Worm (Caenorhabditis elegans): ENCODE data around the gene tbx-31.
"Not testable (repeated sequence)": the region's sequence is repeated elsewhere in the genome, so short reads cannot be mapped to it uniquely, and the experiment has no call there.

The tbx-31 gene

ce11 chrX:1696879-1697278, 22.9 kb upstream of the tbx-31 start, which contains the start of gene C36C9.4:
Gene C36C9.4, minus strand, starts transcription at chrX:1696979.
- TF ChIP-seq zfp-2 (tag; optimal IDR thresholded peaks at IDR 0.05); ceh-20 (GFP tag; IDR thresholded peaks at IDR 0.05); ztf-7 (tag; optimal IDR thresholded peaks at IDR 0.05): not testable (repeated sequence)

ce11 chrX:1690894-1691293, 16.9 kb upstream of the tbx-31 start, which contains the start of gene C36C9.6:
Gene C36C9.6, minus strand, starts transcription at chrX:1690994.
- TF ChIP-seq ztf-11 (tag; optimal IDR thresholded peaks at IDR 0.05); ctbp-1 (GFP tag; IDR thresholded peaks at IDR 0.05); mxl-2 (GFP tag; conservative IDR thresholded peaks at IDR 0.05): not testable (repeated sequence)

- not testable (repeated sequence) for TF ChIP-seq T26A8.4 (GFP tag; IDR thresholded peaks at IDR 0.05); Y75B8A.6 (GFP tag; IDR thresholded peaks at IDR 0.05); attf-4 (tag; optimal IDR thresholded peaks at IDR 0.05)
Measured at ce11 chrX:1689996-1690395, 16.0 kb upstream of the tbx-31 start, which contains the start of gene C36C9.12. Gene C36C9.12, minus strand, starts transcription at chrX:1690096.

ce11 chrX:1687079-1687478, 13.1 kb upstream of the tbx-31 start, which contains the start of gene C36C9.11:
Gene C36C9.11, plus strand, starts transcription at chrX:1687379.
- TF ChIP-seq F10B5.3 (tag; optimal IDR thresholded peaks at IDR 0.05); fkh-10 (GFP tag; optimal IDR thresholded peaks at IDR 0.05); vab-7 (GFP tag; IDR thresholded peaks at IDR 0.05): not testable (repeated sequence)

- TF ChIP-seq aha-1 (tag) (peak; percentile 44), duxl-1 (tag; optimal IDR thresholded peaks at IDR 0.05; ENCODE audit: poor library complexity) (peak; percentile 98), madf-5 (GFP tag; IDR thresholded peaks at IDR 0.05) (no peak), tra-1 (GFP tag; IDR thresholded peaks at IDR 0.05) (no peak)
Measured at ce11 chrX:1682558-1682957, 8.6 kb upstream of the tbx-31 start, which contains the start of gene meg-4. Gene meg-4, plus strand, starts transcription at chrX:1682954.

ce11 chrX:1681482-1681881, 7.5 kb upstream of the tbx-31 start:
- 0 out of 2 replicates have a peak, but pooled peaks have one; percentile 8 for TF ChIP-seq tra-1 (GFP tag; IDR thresholded peaks at IDR 0.05)
- peak; percentile 87 for TF ChIP-seq set-16 (GFP tag; IDR thresholded peaks at IDR 0.05)

- no peak for TF ChIP-seq unc-62 (GFP tag; optimal IDR thresholded peaks at IDR 0.05 in 1 of 2)
- TF ChIP-seq unc-62 (tag; optimal IDR thresholded peaks at IDR 0.05) = no peak
- TF ChIP-seq aha-1 (tag) = peak; percentile 16
Measured at ce11 chrX:1678021-1678420, 4.1 kb upstream of the tbx-31 start, which contains the start of gene fbxa-170. Gene fbxa-170, minus strand, starts transcription at chrX:1678121.

ce11 chrX:1675879-1676278, 1.9 kb upstream of the tbx-31 start:
- TF ChIP-seq nhr-28 (tag; optimal IDR thresholded peaks at IDR 0.05) = no peak
- no peak for TF ChIP-seq ceh-44 (GFP tag; IDR thresholded peaks at IDR 0.05)
- peak in 1 of 2 experiments; percentile 64 for TF ChIP-seq unc-62 (GFP tag; optimal IDR thresholded peaks at IDR 0.05 in 1 of 2)
- TF ChIP-seq unc-62 (tag; optimal IDR thresholded peaks at IDR 0.05) = no peak
- TF ChIP-seq mdl-1 (tag; optimal IDR thresholded peaks at IDR 0.05) = no peak

- TF ChIP-seq lim-7 (GFP tag; IDR thresholded peaks at IDR 0.05) (0 out of 2 replicates have a peak, but pooled peaks have one; percentile 16), snpc-1.2 (GFP tag; IDR thresholded peaks at IDR 0.05) (peak; percentile 76), D1046.2 (GFP tag; IDR thresholded peaks at IDR 0.05) (0 out of 2 replicates have a peak, but pooled peaks have one; percentile 11), egl-43 (GFP tag; IDR thresholded peaks at IDR 0.05) (0 out of 2 replicates have a peak, but pooled peaks have one; percentile 8)
Measured at ce11 chrX:1675147-1675546, 1.2 kb upstream of the tbx-31 start.
